Worm (Caenorhabditis elegans) whole organism, L4 larva: ENCODE data around the gene mau-8.

ENCODE experiments used
- F26F4.8 ChIP-seq: fragments of 200-800 bp; sonication (Bioruptor generic); conservative IDR thresholded peaks from 2 replicates; pipeline ENCODE4 v1.3.6; 2022; ENCODE audit warnings: missing genetic modification characterization, missing compliant biosample characterization
- ceh-82 ChIP-seq: sonication (generic microtip); optimal IDR thresholded peaks from 2 replicates; lab custom pipeline; 2017; ENCODE audit warnings: missing biosample characterization, missing genetic modification characterization
- daf-12 ChIP-seq: fragments of 150-350 bp; optimal IDR thresholded peaks from 2 replicates; lab custom pipeline; 2014; ENCODE audit warnings: missing biosample characterization, missing genetic modification reagents, missing genetic modification characterization
- daf-16 ChIP-seq, 3 experiments: sonication (generic microtip); optimal IDR thresholded peaks; 2 replicates each; lab custom pipeline; 2016 to 2017; ENCODE audit warnings: missing genetic modification characterization in 3 of 3, missing genetic modification reagents in 3 of 3, mild to moderate bottlenecking in 2 of 3, missing compliant biosample characterization in 2 of 3, missing biosample characterization in 1 of 3, moderate library complexity in 1 of 3
- jun-1 ChIP-seq: fragments of 150-350 bp; optimal IDR thresholded peaks from 2 replicates; lab custom pipeline; 2014; ENCODE audit warnings: missing biosample characterization, missing genetic modification reagents, missing genetic modification characterization
- php-3 ChIP-seq: fragments of 200-800 bp; sonication (Bioruptor generic); IDR thresholded peaks from 2 replicates; pipeline ENCODE4 v1.3.6; 2022; ENCODE audit warnings: missing genetic modification reagents, missing genetic modification characterization, missing compliant biosample characterization
- vab-7 ChIP-seq: fragments of 200-800 bp; sonication (Bioruptor generic); IDR thresholded peaks from 2 replicates; pipeline ENCODE4 v1.3.6; 2022; ENCODE audit warnings: missing genetic modification reagents, missing genetic modification characterization, missing compliant biosample characterization
- zfp-3 ChIP-seq: fragments of 200-800 bp; sonication (Bioruptor generic); conservative IDR thresholded peaks from 2 replicates; pipeline ENCODE4 v1.3.6; 2022; ENCODE audit warnings: missing genetic modification reagents, missing genetic modification characterization, missing compliant biosample characterization

The mau-8 gene

ce11 chrIV:13422200-13422599, 44.4 kb downstream of the mau-8 start, which contains the start of gene nol-9:
TSS of gene nol-9 (plus strand) at chrIV:13422500.
- TF ChIP-seq ceh-82 (tag; lab: Kevin White, UChicago) (no peak), vab-7 (no peak), jun-1 (tag; lab: Kevin White, UChicago) (no peak), F26F4.8 (no peak), daf-12 (tag; lab: Kevin White, UChicago) (no peak), php-3 (GFP tag; lab: Robert Waterston, UW) (no peak), daf-16 (GFP tag; optimal IDR thresholded peaks at IDR 0.05; lab: Kevin White, UChicago) (no peak), daf-16 (tag; optimal IDR thresholded peaks at IDR 0.05; lab: Kevin White, UChicago) (no peak)

DNA sequence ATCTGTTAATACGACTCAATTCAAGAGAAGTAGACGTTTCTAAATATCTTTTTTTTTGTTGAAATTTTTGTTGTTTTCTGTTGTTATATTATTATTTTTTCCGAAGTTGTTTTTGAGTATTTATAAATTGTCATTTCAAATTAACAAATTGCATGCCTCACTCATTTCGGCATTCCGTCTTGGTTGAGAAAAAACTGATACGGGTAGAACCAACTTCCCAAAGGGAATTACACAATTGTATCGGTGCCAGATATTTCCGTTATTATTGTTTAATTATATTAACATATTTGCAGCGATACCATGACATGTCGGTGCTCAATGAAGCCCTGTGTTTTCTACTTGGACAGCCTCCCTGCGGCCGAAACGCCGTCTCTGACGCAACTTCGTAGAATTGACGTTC, 51.4 kb downstream of the mau-8 start, which contains the start of gene K09B11.4:
K09B11.4 (plus strand) TSS at position 301 of the 400 bp plus-strand sequence.
- no peak for TF ChIP-seq zfp-3 (GFP tag; lab: Robert Waterston, UW)
